Fruit fly (Drosophila melanogaster): ENCODE data around the gene Sod1.

The Sod1 gene

DNA sequence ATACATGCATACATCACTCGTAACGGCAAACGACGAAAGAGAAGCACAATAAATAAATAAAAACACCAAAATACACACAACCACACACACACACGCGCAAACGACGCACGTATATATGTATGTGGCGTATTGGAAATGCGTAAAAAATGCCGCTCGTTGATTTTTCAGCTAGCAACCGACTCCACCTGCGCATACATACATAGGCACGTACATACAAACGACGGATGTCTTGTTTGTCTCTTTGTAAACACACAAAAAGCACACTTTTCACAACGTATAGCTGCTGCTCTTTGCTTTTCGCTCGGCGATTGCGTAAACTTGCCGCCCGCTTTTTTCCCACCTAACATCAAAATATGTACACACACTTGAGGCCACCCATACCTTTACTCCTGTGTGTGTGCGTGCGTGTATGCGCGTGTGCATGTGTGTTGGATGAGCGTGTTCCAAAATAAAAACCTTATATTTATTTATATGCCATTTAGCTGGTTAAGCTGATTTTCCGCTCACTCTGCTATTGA is 6.4 kb upstream of the Sod1 start (continued):
- TF ChIP-seq Asciz (GFP tag; optimal IDR thresholded peaks at IDR 0.05) = peak; percentile 20
- no peak for TF ChIP-seq Rx (GFP tag; IDR thresholded peaks at IDR 0.05)
- TF ChIP-seq chinmo (GFP tag; IDR thresholded peaks at IDR 0.05; ENCODE audit: partially characterized antibody) = peak; percentile 33; the same call in 1 of the 4 replicates
- no peak for TF ChIP-seq tgo (GFP tag; IDR thresholded peaks at IDR 0.05)
- TF ChIP-seq twi (tag; optimal IDR thresholded peaks at IDR 0.05) = peak; percentile 19
- no peak for TF ChIP-seq sqz (GFP tag; optimal IDR thresholded peaks at IDR 0.05)
- TF ChIP-seq sc (optimal IDR thresholded peaks at IDR 0.05) = no peak
- TF ChIP-seq sc (GFP tag; optimal IDR thresholded peaks at IDR 0.05) = peak; percentile 42
- no peak for TF ChIP-seq C15 (GFP tag; IDR thresholded peaks at IDR 0.05)
- peak; percentile 52 for TF ChIP-seq CG3407 (GFP tag; optimal IDR thresholded peaks at IDR 0.05)
- no peak for TF ChIP-seq Atf-2 (GFP tag; optimal IDR thresholded peaks at IDR 0.05)
- no peak for TF ChIP-seq CG30403 (GFP tag; optimal IDR thresholded peaks at IDR 0.05)
- no peak for TF ChIP-seq dimm (GFP tag; IDR thresholded peaks at IDR 0.05)
- TF ChIP-seq CG10543 (GFP tag; optimal IDR thresholded peaks at IDR 0.05) = peak; percentile 94
- TF ChIP-seq Hsf (GFP tag; optimal IDR thresholded peaks at IDR 0.05) = no peak
- TF ChIP-seq CG12104 (GFP tag; optimal IDR thresholded peaks at IDR 0.05) = no peak
- no peak for TF ChIP-seq CG10959 (GFP tag; IDR thresholded peaks at IDR 0.05)
- no peak for TF ChIP-seq Drgx (GFP tag; IDR thresholded peaks at IDR 0.05)
- TF ChIP-seq crc (GFP tag; optimal IDR thresholded peaks at IDR 0.05) = no peak
- no peak for TF ChIP-seq CoRest (tag; optimal IDR thresholded peaks at IDR 0.05)
- TF ChIP-seq mirr (GFP tag; optimal IDR thresholded peaks at IDR 0.05) = peak; percentile 91
- no peak for TF ChIP-seq exex (tag; optimal IDR thresholded peaks at IDR 0.05)
- TF ChIP-seq CG14710 (tag; optimal IDR thresholded peaks at IDR 0.05) = no peak
- no peak for TF ChIP-seq CG34224 (GFP tag; IDR thresholded peaks at IDR 0.05; ENCODE audit: partially characterized antibody)
- TF ChIP-seq en (GFP tag; optimal IDR thresholded peaks at IDR 0.05) = no peak
- peak; percentile 14 for TF ChIP-seq repo (GFP tag; optimal IDR thresholded peaks at IDR 0.05)
- no peak; the same call in 1 of the 2 replicates for TF ChIP-seq Rfx (GFP tag; IDR thresholded peaks at IDR 0.05)
- TF ChIP-seq gt (GFP tag; IDR thresholded peaks at IDR 0.05) = no peak
- TF ChIP-seq Ssrp (tag; optimal IDR thresholded peaks at IDR 0.05) = no peak
- TF ChIP-seq CG18764 (GFP tag; optimal IDR thresholded peaks at IDR 0.05) = no peak
- TF ChIP-seq CG10654 (GFP tag; optimal IDR thresholded peaks at IDR 0.05) = no peak
- no peak for TF ChIP-seq h (optimal IDR thresholded peaks at IDR 0.05)
- no peak for TF ChIP-seq Kr (GFP tag; optimal IDR thresholded peaks at IDR 0.05)
- TF ChIP-seq CG12155 (GFP tag; optimal IDR thresholded peaks at IDR 0.05) = peak; percentile 46
- TF ChIP-seq CG31224 (GFP tag; IDR thresholded peaks at IDR 0.05) = no peak
- TF ChIP-seq CG8359 (GFP tag; optimal IDR thresholded peaks at IDR 0.05; ENCODE audit: borderline replicate concordance) = no peak
- no peak for TF ChIP-seq TFAM (GFP tag; optimal IDR thresholded peaks at IDR 0.05)
- TF ChIP-seq Ets97D (GFP tag; optimal IDR thresholded peaks at IDR 0.05) = no peak
- TF ChIP-seq pfk (GFP tag; optimal IDR thresholded peaks at IDR 0.05) = peak; percentile 55
- TF ChIP-seq sima (GFP tag; optimal IDR thresholded peaks at IDR 0.05) = no peak
- no peak for TF ChIP-seq Nf-YB (GFP tag; optimal IDR thresholded peaks at IDR 0.05)
- TF ChIP-seq Six4 (GFP tag; optimal IDR thresholded peaks at IDR 0.05) = no peak
- no peak for TF ChIP-seq mld (GFP tag; IDR thresholded peaks at IDR 0.05; ENCODE audit: partially characterized antibody)
- peak; percentile 40 for TF ChIP-seq slbo (GFP tag; IDR thresholded peaks at IDR 0.05)
- TF ChIP-seq CG15011 (GFP tag; optimal IDR thresholded peaks at IDR 0.05) = peak; percentile 48
- TF ChIP-seq scrt (GFP tag; optimal IDR thresholded peaks at IDR 0.05) = peak; percentile 41
- TF ChIP-seq E2f1 (GFP tag; IDR thresholded peaks at IDR 0.05) = no peak
- TF ChIP-seq ac (GFP tag; optimal IDR thresholded peaks at IDR 0.05) = peak; percentile 49
- TF ChIP-seq CG8765 (GFP tag; IDR thresholded peaks at IDR 0.05) = no peak
- TF ChIP-seq Ets65A (GFP tag) = no peak
- TF ChIP-seq CG5180 (GFP tag; optimal IDR thresholded peaks at IDR 0.05) = peak; percentile 31
- TF ChIP-seq danr (GFP tag; IDR thresholded peaks at IDR 0.05) = no peak

All from whole organism, embryonic.